Worm (Caenorhabditis elegans): ENCODE measurements around the gene F10A3.11.
A peak's percentile ranks its signal among the peaks of the same experiment; 100 is the strongest.

Gene F10A3.11

DNA sequence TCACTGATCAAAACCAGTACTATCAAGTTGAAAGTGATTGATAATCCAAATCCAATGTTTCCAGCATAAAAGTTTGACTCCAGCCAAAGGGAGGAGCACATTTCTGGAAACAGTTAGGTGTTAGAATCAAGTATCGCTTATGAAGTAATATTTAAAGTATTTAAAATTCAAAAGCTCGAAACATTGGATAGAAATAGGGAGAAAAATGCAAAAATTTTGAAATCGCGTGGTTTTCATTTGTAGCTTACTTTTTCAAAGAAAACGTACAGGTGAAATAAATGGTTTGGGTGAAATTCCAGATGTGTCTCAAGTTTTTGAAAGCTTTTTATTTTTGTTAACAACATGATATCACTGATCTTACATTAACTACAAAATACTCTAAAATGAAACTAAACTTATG lies 6.5 kb downstream of the F10A3.11 start, which contains the start of gene str-111:
Gene str-111 (minus strand): TSS at position 101 of the 400 bp plus-strand sequence.
- TF ChIP-seq ceh-14 (tag; optimal IDR thresholded peaks at IDR 0.05) (no peak), che-1 (tag; optimal IDR thresholded peaks at IDR 0.05) (no peak), ceh-34 (tag; optimal IDR thresholded peaks at IDR 0.05) (no peak), pax-1 (tag; optimal IDR thresholded peaks at IDR 0.05) (no peak), nfya-1 (tag; optimal IDR thresholded peaks at IDR 0.05) (no peak), gmeb-2 (tag; optimal IDR thresholded peaks at IDR 0.05) (no peak)

ce11 chrV:16171721-16172120 lies 9.2 kb downstream of the F10A3.11 start, which contains the start of gene K05D4.9:
TSS of gene K05D4.9 (minus strand) at chrV:16171821.
- TF ChIP-seq syd-9 (tag; optimal IDR thresholded peaks at IDR 0.05) (no peak), dmd-4 (tag; optimal IDR thresholded peaks at IDR 0.05; ENCODE audit: borderline replicate concordance) (no peak), lim-6 (tag; optimal IDR thresholded peaks at IDR 0.05) (no peak), ceh-6 (GFP tag; optimal IDR thresholded peaks at IDR 0.05) (no peak)

DNA sequence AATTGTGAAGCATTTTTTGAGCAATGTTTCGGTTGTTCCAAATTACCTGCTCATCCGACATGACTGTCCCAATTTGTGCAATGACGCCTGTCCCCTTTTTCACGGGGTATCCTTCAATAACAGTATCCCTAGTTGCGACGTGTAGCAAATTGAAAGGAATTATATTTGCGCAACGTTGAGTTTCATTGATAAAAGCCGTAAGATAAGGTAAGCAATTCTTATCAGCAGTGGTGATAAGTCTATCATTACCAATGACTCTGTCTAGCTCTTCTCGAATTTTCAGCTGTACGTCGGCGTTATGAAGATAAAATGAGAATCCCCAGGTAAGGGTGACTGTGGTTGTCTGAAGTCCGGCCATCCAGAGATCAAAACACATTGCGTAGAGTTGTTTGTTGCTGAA lies 11.6 kb downstream of the F10A3.11 start:
- peak; percentile 93 for TF ChIP-seq elt-2 (tag; optimal IDR thresholded peaks at IDR 0.05)
- TF ChIP-seq nhr-232 (tag; optimal IDR thresholded peaks at IDR 0.05), result no peak

- TF ChIP-seq lin-11 (tag; optimal IDR thresholded peaks at IDR 0.05) (no peak), elt-2 (tag; optimal IDR thresholded peaks at IDR 0.05) (peak; percentile 65), ceh-19 (GFP tag; optimal IDR thresholded peaks at IDR 0.05) (no peak)
Observed at ce11 chrV:16175227-16175626, 12.7 kb downstream of the F10A3.11 start.

DNA sequence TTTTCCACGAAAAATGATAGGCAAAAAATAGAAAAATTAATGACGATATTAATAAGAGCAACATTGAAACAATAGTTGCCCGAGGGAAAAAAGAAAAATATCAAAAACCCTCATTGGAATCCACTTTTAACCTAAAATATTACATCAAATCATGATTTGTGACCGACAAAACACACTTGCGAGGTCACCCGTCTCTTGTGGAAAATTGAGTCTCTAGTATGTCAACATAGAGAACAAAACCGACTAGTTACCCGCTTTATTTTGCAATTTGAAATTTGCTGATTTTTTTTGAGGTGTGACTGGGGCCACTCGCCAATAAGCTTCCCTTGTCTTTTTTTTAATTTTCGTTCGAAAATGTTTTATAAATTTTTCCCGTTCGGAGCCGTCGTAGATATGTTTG lies 13.3 kb downstream of the F10A3.11 start, which contains the start of gene cyp-33D1:
Gene cyp-33D1 (minus strand): TSS at position 101 of the 400 bp plus-strand sequence.
- no peak for TF ChIP-seq hlh-13 (GFP tag; optimal IDR thresholded peaks at IDR 0.05)
- TF ChIP-seq mec-3 (tag; optimal IDR thresholded peaks at IDR 0.05; ENCODE audit: borderline replicate concordance), result no peak
- no peak for TF ChIP-seq ceh-9 (tag; optimal IDR thresholded peaks at IDR 0.05)
- TF ChIP-seq sox-4 (tag; optimal IDR thresholded peaks at IDR 0.05), result no peak

ce11 chrV:16180350-16180749 lies 17.9 kb downstream of the F10A3.11 start, which contains the start of gene str-106:
TSS of gene str-106 (plus strand) at chrV:16180650.
- no peak for TF ChIP-seq pros-1 (tag; optimal IDR thresholded peaks at IDR 0.05)
- no peak for TF ChIP-seq lim-6 (tag; optimal IDR thresholded peaks at IDR 0.05)
- TF ChIP-seq dmd-4 (tag; optimal IDR thresholded peaks at IDR 0.05; ENCODE audit: borderline replicate concordance), result no peak
- no peak for TF ChIP-seq unc-3 (GFP tag; conservative IDR thresholded peaks at IDR 0.05)
- no peak for TF ChIP-seq unc-3 (tag; optimal IDR thresholded peaks at IDR 0.05)
- no peak for TF ChIP-seq ceh-31 (tag; optimal IDR thresholded peaks at IDR 0.05)
- TF ChIP-seq madf-2 (tag; optimal IDR thresholded peaks at IDR 0.05), result no peak
- TF ChIP-seq ceh-6 (GFP tag; optimal IDR thresholded peaks at IDR 0.05), result no peak
- no peak for TF ChIP-seq ceh-30 (tag; optimal IDR thresholded peaks at IDR 0.05)
- TF ChIP-seq Y22D7AL.16 (tag; optimal IDR thresholded peaks at IDR 0.05), result no peak
- TF ChIP-seq che-1 (tag; optimal IDR thresholded peaks at IDR 0.05), result no peak
- no peak for TF ChIP-seq nhr-232 (tag; optimal IDR thresholded peaks at IDR 0.05)
- no peak for TF ChIP-seq pqm-1 (tag; optimal IDR thresholded peaks at IDR 0.05)
- no peak for TF ChIP-seq fkh-10 (GFP tag; optimal IDR thresholded peaks at IDR 0.05)
- no peak for TF ChIP-seq npax-4 (tag; optimal IDR thresholded peaks at IDR 0.05)
- TF ChIP-seq odd-2 (tag; optimal IDR thresholded peaks at IDR 0.05), result no peak

DNA sequence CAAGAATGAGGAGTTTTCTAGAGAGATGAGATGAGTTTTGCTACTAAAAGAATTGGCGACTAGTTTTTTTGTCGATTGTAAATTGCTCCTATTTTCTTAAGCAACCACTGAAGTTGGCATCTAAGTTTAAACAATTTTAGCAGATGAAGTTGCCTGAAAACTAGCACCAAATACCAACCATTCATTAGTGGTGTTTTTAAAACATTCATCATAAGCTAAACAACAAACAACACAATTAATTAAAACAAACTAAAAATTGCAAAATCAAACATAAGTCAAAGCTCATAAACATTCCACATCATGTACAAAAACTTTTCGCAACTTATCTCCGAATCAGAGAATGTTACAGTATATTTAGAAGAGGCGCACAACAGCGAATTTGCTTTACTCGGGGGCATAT lies 19.6 kb downstream of the F10A3.11 start, which contains the start of gene srz-13:
Gene srz-13 (plus strand): TSS at position 301 of the 400 bp plus-strand sequence.
- TF ChIP-seq lim-6 (tag; optimal IDR thresholded peaks at IDR 0.05) (no peak), unc-86 (tag; optimal IDR thresholded peaks at IDR 0.05) (no peak), ceh-45 (GFP tag; IDR thresholded peaks at IDR 0.05) (no peak), madf-2 (tag; optimal IDR thresholded peaks at IDR 0.05) (no peak), ama-1 (optimal IDR thresholded peaks at IDR 0.05) (no peak), pag-3 (tag; optimal IDR thresholded peaks at IDR 0.05; ENCODE audit: borderline replicate concordance) (no peak), zip-5 (tag; optimal IDR thresholded peaks at IDR 0.05) (no peak), tbx-2 (tag; optimal IDR thresholded peaks at IDR 0.05) (no peak), unc-42 (tag; optimal IDR thresholded peaks at IDR 0.05) (no peak), ttx-3 (tag; optimal IDR thresholded peaks at IDR 0.05) (no peak), odd-2 (tag; optimal IDR thresholded peaks at IDR 0.05) (no peak), hlh-13 (GFP tag; optimal IDR thresholded peaks at IDR 0.05) (no peak), T23F11.4 (GFP tag; optimal IDR thresholded peaks at IDR 0.05) (no peak), sox-2 (GFP tag; IDR thresholded peaks at IDR 0.05) (no peak), fax-1 (tag; optimal IDR thresholded peaks at IDR 0.05) (no peak)
